Worm (Caenorhabditis elegans): Measurements from ENCODE around the gene ndab-2.

DNA sequence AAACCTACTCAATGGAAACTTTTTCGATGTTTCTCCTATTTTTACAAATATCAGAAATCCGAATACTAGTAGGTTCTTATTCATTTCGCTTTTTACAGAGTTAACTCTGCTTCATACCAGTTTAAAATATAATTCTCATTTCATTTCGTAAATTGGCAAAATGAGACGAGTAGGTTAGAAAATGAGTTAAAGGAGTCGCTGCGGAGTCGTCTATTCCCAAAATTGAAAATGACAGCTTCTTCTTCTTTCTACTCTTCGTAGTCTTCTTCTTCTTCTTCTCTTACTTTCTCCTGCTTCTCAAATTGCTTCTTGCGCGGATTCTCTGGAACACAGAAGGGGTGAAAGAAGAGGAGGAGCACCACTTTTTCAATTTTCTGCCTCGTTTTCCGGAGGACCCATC, 35.8 kb upstream of the ndab-2 start, which contains the start of gene glr-2:
- TF ChIP-seq nhr-76 (tag; optimal IDR thresholded peaks at IDR 0.05) (no peak), unc-39 (tag; optimal IDR thresholded peaks at IDR 0.05) (no peak), snpc-4 (tag; optimal IDR thresholded peaks at IDR 0.05) (no peak), lin-13 (tag; optimal IDR thresholded peaks at IDR 0.05) (no peak), elt-1 (tag; optimal IDR thresholded peaks at IDR 0.05; ENCODE audit: borderline replicate concordance, insufficient read depth) (no peak), lin-32 (GFP tag; optimal IDR thresholded peaks at IDR 0.05) (no peak), lsy-2 (tag; optimal IDR thresholded peaks at IDR 0.05) (no peak)
